Worm (Caenorhabditis elegans) whole organism, midembryonic: Measurements from ENCODE around the gene F26A1.3.

Source experiments
- T22C8.4 ChIP-seq: fragments of 200-800 bp; sonication (Bioruptor generic); IDR thresholded peaks from 2 replicates; pipeline ENCODE4 v1.3.6; 2022; ENCODE audit warnings: missing genetic modification characterization, missing compliant biosample characterization
- cog-1 ChIP-seq: sonication (generic microtip); optimal IDR thresholded peaks from 2 replicates; lab custom pipeline; 2016; ENCODE audit warnings: missing genetic modification characterization, missing compliant biosample characterization
- flt-1 ChIP-seq: fragments of 200-800 bp; sonication (Bioruptor generic); IDR thresholded peaks from 2 replicates; pipeline ENCODE4 v1.3.6; 2022; ENCODE audit warnings: missing genetic modification characterization, missing compliant biosample characterization
- klf-2 ChIP-seq: fragments of 200-800 bp; sonication (Bioruptor generic); conservative IDR thresholded peaks from 2 replicates; pipeline ENCODE4 v1.3.6; 2022; ENCODE audit warnings: missing genetic modification reagents, missing genetic modification characterization, missing compliant biosample characterization
- med-1 ChIP-seq: sonication (generic microtip); optimal IDR thresholded peaks from 2 replicates; lab custom pipeline; 2017; ENCODE audit warnings: missing genetic modification characterization, mild to moderate bottlenecking, missing compliant biosample characterization, antibody characterized with exemption, missing genetic modification reagents; ENCODE audit not compliant: insufficient read depth
- ref-1 ChIP-seq: fragments of 200-800 bp; sonication (Bioruptor generic); conservative IDR thresholded peaks from 2 replicates; pipeline ENCODE4 v1.3.6; 2022; ENCODE audit warnings: missing genetic modification reagents, missing genetic modification characterization, missing compliant biosample characterization
- tab-1 ChIP-seq: fragments of 200-800 bp; sonication (Bioruptor generic); IDR thresholded peaks from 2 replicates; pipeline ENCODE4 v1.3.6; 2022; ENCODE audit warnings: missing genetic modification characterization, missing compliant biosample characterization
- ztf-23 ChIP-seq: fragments of 200-800 bp; sonication (Bioruptor generic); IDR thresholded peaks from 2 replicates; pipeline ENCODE4 v1.3.6; 2022; ENCODE audit warnings: missing genetic modification reagents, missing genetic modification characterization, missing compliant biosample characterization
- ztf-29 ChIP-seq: fragments of 200-800 bp; sonication (Bioruptor generic); IDR thresholded peaks from 2 replicates; pipeline ENCODE4 v1.3.6; 2022; ENCODE audit warnings: missing genetic modification reagents, missing genetic modification characterization, missing compliant biosample characterization

Gene F26A1.3

ce11 chrIII:4856992-4857391 is 30.3 kb downstream of the F26A1.3 start:
- TF ChIP-seq T22C8.4 (no peak), cog-1 (no peak), ref-1 (GFP tag; lab: Robert Waterston, UW) (no peak), med-1 (no peak), flt-1 (no peak), klf-2 (GFP tag; lab: Robert Waterston, UW) (no peak), ztf-23 (no peak), ztf-29 (no peak), tab-1 (no peak)

DNA sequence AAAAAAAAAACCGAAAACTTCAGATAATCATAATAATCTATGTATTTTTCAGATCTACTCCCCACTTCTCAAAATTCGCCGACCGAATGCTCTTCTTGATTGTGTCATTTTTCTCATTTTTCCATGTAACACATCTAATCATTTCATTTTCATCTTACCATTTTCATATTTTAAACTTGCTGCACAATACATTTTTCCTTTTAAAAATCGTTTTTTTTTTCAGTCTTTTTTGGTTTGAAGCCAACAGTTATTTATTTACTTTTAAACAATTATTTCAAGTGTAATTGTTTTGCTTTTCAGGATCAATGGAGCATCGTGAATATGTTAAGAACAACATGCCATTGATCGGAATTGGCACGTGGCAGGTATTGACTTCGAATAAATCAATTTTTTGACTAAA is 32.3 kb downstream of the F26A1.3 start, which contains the start of gene C35D10.6:
Gene C35D10.6 (plus strand): TSS at position 301 of the 400 bp plus-strand sequence.
- no peak for TF ChIP-seq flt-1
- TF ChIP-seq T22C8.4 = no peak
- no peak for TF ChIP-seq cog-1
- no peak for TF ChIP-seq ztf-23
- no peak for TF ChIP-seq tab-1
- no peak for TF ChIP-seq ref-1 (GFP tag; lab: Robert Waterston, UW)
- TF ChIP-seq med-1 = no peak
- no peak for TF ChIP-seq klf-2 (GFP tag; lab: Robert Waterston, UW)
- TF ChIP-seq ztf-29 = no peak

- no peak for TF ChIP-seq ztf-29
Observed at ce11 chrIII:4861744-4862401, 35.2 kb downstream of the F26A1.3 start, which contains the start of the genes C35D10.10 and C35D10.5. C35D10.10 (minus strand) TSS chrIII:4861794. C35D10.5 (plus strand) TSS chrIII:4862351.

DNA sequence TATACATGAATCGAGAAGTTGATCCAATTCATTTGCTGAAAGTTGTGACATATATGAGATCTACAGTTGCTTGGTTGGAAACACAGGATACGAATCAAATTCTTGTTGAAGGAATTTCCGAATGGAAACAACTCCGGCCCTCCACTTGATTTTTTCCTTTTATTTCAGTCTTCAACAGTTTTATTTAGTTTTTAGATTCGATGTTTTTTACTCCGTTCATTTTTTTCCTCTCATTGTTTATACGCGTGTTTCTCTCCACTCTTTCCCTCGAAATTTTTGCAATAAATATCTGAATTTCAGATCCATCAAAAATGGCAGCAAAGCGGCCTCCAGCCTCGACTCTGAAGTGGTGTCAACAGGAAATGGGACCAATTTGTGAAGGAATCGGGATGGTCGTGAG is 36.4 kb downstream of the F26A1.3 start, which contains the start of gene coq-8:
Gene coq-8 (plus strand): TSS at position 301 of the 400 bp plus-strand sequence.
- no peak for TF ChIP-seq flt-1
- no peak for TF ChIP-seq klf-2 (GFP tag; lab: Robert Waterston, UW)
- TF ChIP-seq ztf-23 = no peak
- TF ChIP-seq T22C8.4 = no peak
- TF ChIP-seq ref-1 (GFP tag; lab: Robert Waterston, UW) = no peak
- TF ChIP-seq tab-1 = no peak
- TF ChIP-seq cog-1 = no peak
- no peak for TF ChIP-seq ztf-29
- TF ChIP-seq med-1 = no peak

ce11 chrIII:4866762-4867161 is 40.1 kb downstream of the F26A1.3 start, which contains the start of gene C35D10.17:
C35D10.17 (plus strand) TSS chrIII:4867062.
- TF ChIP-seq T22C8.4 (no peak), ztf-23 (no peak), ztf-29 (no peak), klf-2 (GFP tag; lab: Robert Waterston, UW) (no peak), tab-1 (no peak)

DNA sequence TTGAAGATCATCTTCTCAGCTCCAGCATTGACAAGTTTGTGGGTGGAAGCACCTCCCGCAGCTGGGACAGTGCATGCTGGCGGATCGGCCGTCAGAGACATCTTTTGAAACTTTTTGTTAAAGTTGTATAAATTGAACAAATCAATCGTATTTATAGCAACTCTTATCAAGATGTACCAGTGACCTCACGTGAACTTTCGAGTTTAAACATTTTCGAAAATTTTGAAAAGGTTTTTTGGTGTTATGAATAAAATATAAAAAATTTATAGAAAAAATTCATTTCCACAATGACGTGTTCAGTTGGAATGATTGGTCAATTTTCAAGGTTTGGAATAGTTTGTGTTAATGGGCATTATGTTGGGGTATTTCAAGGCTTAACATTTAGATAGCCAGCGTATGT is 41.9 kb downstream of the F26A1.3 start, which contains the start of the genes msd-4 and C35D10.3:
Gene msd-4 (minus strand): TSS at position 101 of the 400 bp plus-strand sequence.
Gene C35D10.3 (plus strand): TSS at position 279 of the 400 bp plus-strand sequence.
- no peak for TF ChIP-seq klf-2 (GFP tag; lab: Robert Waterston, UW)
- no peak for TF ChIP-seq ztf-29
- no peak for TF ChIP-seq ztf-23
- no peak for TF ChIP-seq ref-1 (GFP tag; lab: Robert Waterston, UW)
- no peak for TF ChIP-seq flt-1
- no peak for TF ChIP-seq tab-1
- TF ChIP-seq T22C8.4 = no peak
- TF ChIP-seq cog-1 = no peak
- TF ChIP-seq med-1 = no peak

- TF ChIP-seq cog-1 (no peak), T22C8.4 (no peak)
Observed at ce11 chrIII:4870478-4870877, 43.8 kb downstream of the F26A1.3 start, which contains the start of gene gipc-1. gipc-1 (plus strand) TSS chrIII:4870778.

- TF ChIP-seq flt-1 (no peak), T22C8.4 (no peak), ztf-23 (no peak), tab-1 (no peak), klf-2 (GFP tag; lab: Robert Waterston, UW) (no peak), ref-1 (GFP tag; lab: Robert Waterston, UW) (no peak), cog-1 (no peak), med-1 (no peak)
Observed at ce11 chrIII:4873395-4873794, 46.7 kb downstream of the F26A1.3 start.

DNA sequence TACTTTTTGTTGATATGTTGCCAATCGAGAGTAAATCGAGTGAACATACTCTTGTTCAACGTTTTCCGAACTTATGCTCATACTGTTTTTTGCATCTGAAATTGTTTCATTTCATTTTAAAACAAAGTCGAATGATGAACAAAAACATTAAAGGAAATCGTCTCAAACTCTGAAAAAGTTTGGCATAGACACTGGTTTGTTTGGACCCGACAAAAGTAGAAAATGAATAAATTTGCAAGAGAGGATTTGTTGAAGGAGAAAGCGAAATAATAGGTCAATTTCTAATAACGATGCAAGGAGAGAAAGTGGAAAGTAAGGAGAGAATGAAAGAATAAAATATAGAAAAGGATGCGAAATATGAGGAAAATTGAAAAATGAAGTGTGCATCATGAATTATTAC is 48.0 kb downstream of the F26A1.3 start, which contains the start of gene C35D10.12:
Gene C35D10.12 (minus strand): TSS at position 101 of the 400 bp plus-strand sequence.
- TF ChIP-seq klf-2 (GFP tag; lab: Robert Waterston, UW) (no peak), ztf-23 (no peak), tab-1 (no peak), T22C8.4 (no peak), ref-1 (GFP tag; lab: Robert Waterston, UW) (no peak), cog-1 (no peak), ztf-29 (no peak), flt-1 (no peak), med-1 (no peak)

DNA sequence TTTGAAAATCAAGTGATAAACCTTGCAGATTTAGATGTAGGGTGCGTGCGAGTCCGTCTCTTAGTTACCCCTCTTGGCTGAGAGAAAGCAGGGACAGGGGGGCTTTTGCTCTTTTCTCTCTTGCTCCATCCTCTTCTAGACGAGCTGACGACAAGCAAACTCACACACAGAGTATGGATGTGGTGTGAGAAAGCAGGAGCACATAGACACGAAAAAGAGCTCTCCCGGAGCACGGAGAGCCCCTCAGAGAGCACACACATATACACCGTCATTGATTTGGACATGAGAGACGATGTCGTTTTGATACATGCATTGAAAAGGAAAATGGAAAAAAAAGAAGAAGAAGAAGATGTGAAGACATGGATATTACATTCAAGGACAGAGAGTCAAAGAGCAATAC is 49.0 kb downstream of the F26A1.3 start:
- TF ChIP-seq flt-1 = no peak
- TF ChIP-seq ztf-23 = no peak
- TF ChIP-seq tab-1 = no peak
- no peak for TF ChIP-seq ref-1 (GFP tag; lab: Robert Waterston, UW)
- TF ChIP-seq klf-2 (GFP tag; lab: Robert Waterston, UW) = no peak
- no peak for TF ChIP-seq T22C8.4
- TF ChIP-seq ztf-29 = no peak
- no peak for TF ChIP-seq med-1
- no peak for TF ChIP-seq cog-1

ce11 chrIII:4878281-4878680 is 51.6 kb downstream of the F26A1.3 start, which contains the start of the genes tost-1 and arx-6:
tost-1 (minus strand) TSS chrIII:4878311.
arx-6 (plus strand) TSS chrIII:4878658.
- TF ChIP-seq ztf-29 = no peak
- 0 out of 2 replicates have a peak, but pooled peaks have one; percentile 5 for TF ChIP-seq T22C8.4
- no peak for TF ChIP-seq ztf-23
